Worm (Caenorhabditis elegans) whole organism, L3 larva: ENCODE measurements around the gene F53A3.1.

ENCODE experiments used
- ama-1 ChIP-seq: fragments of 150-350 bp; optimal IDR thresholded peaks from 2 replicates; lab custom pipeline; 2018
- egl-27 ChIP-seq: sonication (generic microtip); optimal IDR thresholded peaks from 4 replicates; lab custom pipeline; 2017; ENCODE audit warnings: missing biosample characterization, missing genetic modification reagents, missing genetic modification characterization
- jun-1 ChIP-seq: fragments of 150-350 bp; optimal IDR thresholded peaks from 2 replicates; lab custom pipeline; 2014; ENCODE audit warnings: missing biosample characterization, missing genetic modification reagents, missing genetic modification characterization
- lin-15B ChIP-seq: fragments of 150-350 bp; optimal IDR thresholded peaks from 2 replicates; lab custom pipeline; 2014; ENCODE audit warnings: missing biosample characterization, missing genetic modification characterization
- nhr-11 ChIP-seq: fragments of 150-350 bp; optimal IDR thresholded peaks from 2 replicates; lab custom pipeline; 2014; ENCODE audit warnings: missing biosample characterization, missing genetic modification characterization
- nhr-237 ChIP-seq: fragments of 150-350 bp; optimal IDR thresholded peaks from 2 replicates; lab custom pipeline; 2014; ENCODE audit warnings: missing biosample characterization, missing genetic modification characterization
- nhr-25 ChIP-seq: sonication (generic microtip); optimal IDR thresholded peaks from 2 replicates; lab custom pipeline; 2017; ENCODE audit warnings: missing biosample characterization, missing genetic modification characterization
- nhr-77 ChIP-seq: fragments of 150-350 bp; optimal IDR thresholded peaks from 2 replicates; lab custom pipeline; 2014; ENCODE audit warnings: missing biosample characterization, missing genetic modification characterization
- sea-2 ChIP-seq: fragments of 150-350 bp; sonication (generic microtip); optimal IDR thresholded peaks from 4 replicates; lab custom pipeline; 2014; ENCODE audit warnings: missing biosample characterization, missing genetic modification reagents, missing genetic modification characterization
- skn-1 ChIP-seq: fragments of 150-350 bp; optimal IDR thresholded peaks from 2 replicates; lab custom pipeline; 2014; ENCODE audit warnings: missing biosample characterization, missing genetic modification characterization
- snpc-4 ChIP-seq: fragments of 150-350 bp; optimal IDR thresholded peaks from 2 replicates; lab custom pipeline; 2014; ENCODE audit warnings: missing biosample characterization, missing genetic modification characterization
- unc-39 ChIP-seq: sonication (generic microtip); optimal IDR thresholded peaks from 4 replicates; lab custom pipeline; 2017; ENCODE audit warnings: missing biosample characterization, missing genetic modification characterization
- zag-1 ChIP-seq: fragments of 150-350 bp; optimal IDR thresholded peaks from 2 replicates; lab custom pipeline; 2014; ENCODE audit warnings: missing biosample characterization, missing genetic modification characterization

- TF ChIP-seq nhr-11 (tag; lab: Kevin White, UChicago) (no peak), egl-27 (tag; lab: Kevin White, UChicago) (no peak), zag-1 (no peak), snpc-4 (tag; lab: Kevin White, UChicago) (no peak), jun-1 (tag; lab: Kevin White, UChicago) (no peak), unc-39 (no peak), nhr-237 (tag; lab: Kevin White, UChicago) (no peak), nhr-25 (tag; lab: Kevin White, UChicago) (no peak), lin-15B (no peak), skn-1 (tag; lab: Kevin White, UChicago) (no peak), sea-2 (no peak), nhr-77 (tag; lab: Kevin White, UChicago) (no peak), ama-1 (lab: Kevin White, UChicago) (no peak)
Measured at ce11 chrIII:1922081-1922480, 21.4 kb downstream of the F53A3.1 start.
